Worm (Caenorhabditis elegans) whole organism, mixed stage, embryonic: ENCODE measurements around the gene F33G12.7.

ENCODE experiments used
- elt-1 ChIP-seq: sonication (generic microtip); optimal IDR thresholded peaks from 2 replicates; lab custom pipeline; 2017; ENCODE audit warnings: missing genetic modification characterization, mild to moderate bottlenecking, missing compliant biosample characterization, antibody characterized with exemption, moderate library complexity, borderline replicate concordance; ENCODE audit not compliant: insufficient read depth
- mep-1 ChIP-seq: fragments of 150-350 bp; optimal IDR thresholded peaks from 2 replicates; lab custom pipeline; 2017; ENCODE audit warnings: missing biosample characterization, missing genetic modification reagents, missing genetic modification characterization, inconsistent platforms
- pha-4 ChIP-seq: fragments of 150-350 bp; optimal IDR thresholded peaks from 2 replicates; lab custom pipeline; 2018; ENCODE audit warnings: missing biosample characterization, missing genetic modification reagents, missing genetic modification characterization

DNA sequence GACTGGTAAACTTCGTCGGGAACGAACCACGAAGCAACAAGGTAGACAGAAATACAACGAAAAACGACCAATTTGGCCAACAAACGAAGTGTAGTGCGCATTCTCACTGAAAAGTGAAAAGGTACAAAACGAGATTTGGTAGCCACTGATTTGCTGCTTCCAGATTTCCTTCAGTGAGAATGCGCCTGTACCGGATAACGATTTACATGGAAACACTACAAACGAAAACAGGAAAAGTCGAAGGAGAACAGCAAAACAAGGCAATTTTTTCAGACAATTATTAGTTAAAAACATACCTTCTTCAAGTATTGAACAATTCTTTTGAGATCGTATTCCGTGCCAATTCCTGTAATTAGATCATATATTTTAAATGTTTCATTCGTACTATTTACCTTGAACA, 47.5 kb downstream of the F33G12.7 start, which contains the start of gene pigb-1:
- TF ChIP-seq pha-4 (tag; lab: Kevin White, UChicago) (no peak), mep-1 (tag; lab: Kevin White, UChicago) (no peak), elt-1 (no peak)
